Worm (Caenorhabditis elegans) whole organism, young adult: ENCODE results near the gene Y50E8A.22.

Experiments
- D2030.7 ChIP-seq: fragments of 200-800 bp; sonication (Bioruptor generic); IDR thresholded peaks from 2 replicates; pipeline ENCODE4 v1.3.6; 2022; ENCODE audit warnings: missing genetic modification reagents, missing genetic modification characterization, missing compliant biosample characterization
- F22D6.2 ChIP-seq: sonication (generic microtip); optimal IDR thresholded peaks from 2 replicates; lab custom pipeline; 2016; ENCODE audit warnings: mild to moderate bottlenecking, missing genetic modification characterization, missing compliant biosample characterization
- F23B12.7 ChIP-seq: sonication (generic microtip); optimal IDR thresholded peaks from 2 replicates; lab custom pipeline; 2017; ENCODE audit warnings: missing genetic modification characterization, mild to moderate bottlenecking, missing compliant biosample characterization, antibody characterized with exemption, moderate library complexity; ENCODE audit not compliant: insufficient read depth
- F39B2.1 ChIP-seq: fragments of 200-800 bp; sonication (Bioruptor generic); IDR thresholded peaks from 2 replicates; pipeline ENCODE4 v1.3.6; 2022; ENCODE audit warnings: missing genetic modification reagents, missing genetic modification characterization, missing compliant biosample characterization
- F52B5.7 ChIP-seq: sonication (generic microtip); optimal IDR thresholded peaks from 2 replicates; lab custom pipeline; 2016; ENCODE audit warnings: mild to moderate bottlenecking, missing genetic modification characterization, missing compliant biosample characterization
- F57C9.4 ChIP-seq: sonication (generic microtip); optimal IDR thresholded peaks from 2 replicates; lab custom pipeline; 2017; ENCODE audit warnings: mild to moderate bottlenecking, missing genetic modification characterization, missing compliant biosample characterization
- T26A5.8 ChIP-seq: sonication (generic microtip); optimal IDR thresholded peaks from 2 replicates; lab custom pipeline; 2016; ENCODE audit warnings: missing genetic modification characterization, missing compliant biosample characterization
- Y56A3A.18 ChIP-seq: fragments of 200-800 bp; sonication (Bioruptor generic); IDR thresholded peaks from 2 replicates; pipeline ENCODE4 v1.3.6; 2022; ENCODE audit warnings: missing genetic modification reagents, missing genetic modification characterization, missing compliant biosample characterization
- athp-1 ChIP-seq: sonication (generic microtip); optimal IDR thresholded peaks from 2 replicates; lab custom pipeline; 2017; ENCODE audit warnings: mild to moderate bottlenecking, missing genetic modification characterization, missing compliant biosample characterization
- cebp-2 ChIP-seq: fragments of 200-800 bp; sonication (Bioruptor generic); IDR thresholded peaks from 2 replicates; pipeline ENCODE4 v1.3.6; 2022; ENCODE audit warnings: missing genetic modification characterization, missing compliant biosample characterization
- ceh-100 ChIP-seq: fragments of 200-800 bp; sonication (Bioruptor generic); IDR thresholded peaks from 2 replicates; pipeline ENCODE4 v1.3.6; 2022; ENCODE audit warnings: missing genetic modification reagents, missing genetic modification characterization, missing compliant biosample characterization
- ceh-27 ChIP-seq: fragments of 200-800 bp; sonication (Bioruptor generic); optimal IDR thresholded peaks from 2 replicates; lab custom pipeline; 2018; ENCODE audit warnings: mild to moderate bottlenecking, missing genetic modification characterization, moderate library complexity, missing compliant biosample characterization
- ceh-58 ChIP-seq: fragments of 200-800 bp; sonication (Bioruptor generic); IDR thresholded peaks from 2 replicates; pipeline ENCODE4 v1.3.6; 2022; ENCODE audit warnings: missing genetic modification characterization, missing compliant biosample characterization
- chd-7 ChIP-seq: sonication (generic microtip); optimal IDR thresholded peaks from 2 replicates; lab custom pipeline; 2016; ENCODE audit warnings: mild to moderate bottlenecking, missing genetic modification characterization, moderate library complexity, missing compliant biosample characterization
- dox-1 ChIP-seq: fragments of 200-800 bp; sonication (Bioruptor generic); IDR thresholded peaks from 2 replicates; pipeline ENCODE4 v1.3.6; 2022; ENCODE audit warnings: missing genetic modification reagents, missing genetic modification characterization, missing compliant biosample characterization
- egl-18 ChIP-seq: fragments of 200-800 bp; sonication (Bioruptor generic); IDR thresholded peaks from 2 replicates; pipeline ENCODE4 v1.3.6; 2022; ENCODE audit warnings: missing genetic modification reagents, missing genetic modification characterization, missing compliant biosample characterization
- egrh-3 ChIP-seq: fragments of 200-800 bp; sonication (Bioruptor generic); IDR thresholded peaks from 2 replicates; pipeline ENCODE4 v1.3.6; 2022; ENCODE audit warnings: missing genetic modification reagents, missing genetic modification characterization, missing compliant biosample characterization
- fkh-3 ChIP-seq: sonication (generic microtip); optimal IDR thresholded peaks from 2 replicates; lab custom pipeline; 2016; ENCODE audit warnings: mild to moderate bottlenecking, missing genetic modification characterization, missing compliant biosample characterization
- gei-17 ChIP-seq: fragments of 200-800 bp; sonication (Bioruptor generic); optimal IDR thresholded peaks from 2 replicates; lab custom pipeline; 2018; ENCODE audit warnings: mild to moderate bottlenecking, missing genetic modification characterization, missing compliant biosample characterization
- him-1 ChIP-seq: sonication (generic microtip); optimal IDR thresholded peaks from 2 replicates; lab custom pipeline; 2016; ENCODE audit warnings: missing genotype, missing genetic modification reagents, missing genetic modification characterization, missing compliant biosample characterization
- hrde-1 ChIP-seq: sonication (generic microtip); optimal IDR thresholded peaks from 2 replicates; lab custom pipeline; 2016; ENCODE audit warnings: missing genetic modification characterization, mild to moderate bottlenecking, missing compliant biosample characterization, moderate library complexity, missing genotype, missing genetic modification reagents, borderline replicate concordance
- lag-1 ChIP-seq: fragments of 200-800 bp; sonication (Bioruptor generic); IDR thresholded peaks from 2 replicates; pipeline ENCODE4 v1.3.6; 2022; ENCODE audit warnings: missing genetic modification reagents, missing genetic modification characterization, missing compliant biosample characterization
- lin-26 ChIP-seq: fragments of 200-800 bp; sonication (Bioruptor generic); IDR thresholded peaks from 2 replicates; pipeline ENCODE4 v1.3.6; 2022; ENCODE audit warnings: missing genetic modification reagents, missing genetic modification characterization, missing compliant biosample characterization
- lsl-1 ChIP-seq: fragments of 200-800 bp; sonication (Bioruptor generic); optimal IDR thresholded peaks from 2 replicates; lab custom pipeline; 2018; ENCODE audit warnings: mild to moderate bottlenecking, missing genetic modification characterization, moderate library complexity, missing compliant biosample characterization
- madf-10 ChIP-seq: sonication (generic microtip); optimal IDR thresholded peaks from 2 replicates; lab custom pipeline; 2016; ENCODE audit warnings: mild to moderate bottlenecking, missing genetic modification characterization, missing compliant biosample characterization
- mes-4 ChIP-seq: sonication (generic microtip); optimal IDR thresholded peaks from 2 replicates; lab custom pipeline; 2016; ENCODE audit warnings: missing genotype, missing genetic modification characterization, missing compliant biosample characterization
- nhr-120 ChIP-seq: fragments of 200-800 bp; sonication (Bioruptor generic); IDR thresholded peaks from 2 replicates; pipeline ENCODE4 v1.3.6; 2022; ENCODE audit warnings: missing genetic modification characterization, missing compliant biosample characterization
- pbrm-1 ChIP-seq: fragments of 200-800 bp; sonication (Bioruptor generic); IDR thresholded peaks from 2 replicates; pipeline ENCODE4 v1.3.6; 2022; ENCODE audit warnings: missing genetic modification reagents, missing genetic modification characterization, missing compliant biosample characterization
- tlf-1 ChIP-seq: fragments of 200-800 bp; sonication (Bioruptor generic); optimal IDR thresholded peaks from 2 replicates; lab custom pipeline; 2018; ENCODE audit warnings: mild to moderate bottlenecking, missing genetic modification characterization, missing compliant biosample characterization
- unc-62 ChIP-seq: fragments of 150-350 bp; optimal IDR thresholded peaks from 2 replicates; lab custom pipeline; 2014; ENCODE audit warnings: missing biosample characterization, missing genetic modification reagents, missing genetic modification characterization
- xnd-1 ChIP-seq: sonication (generic microtip); optimal IDR thresholded peaks from 2 replicates; lab custom pipeline; 2016; ENCODE audit warnings: missing genotype, missing genetic modification reagents, missing genetic modification characterization, missing compliant biosample characterization
- zfh-2 ChIP-seq: fragments of 200-800 bp; sonication (Bioruptor generic); conservative IDR thresholded peaks from 2 replicates; pipeline ENCODE4 v1.3.6; 2022; ENCODE audit warnings: missing genetic modification reagents, missing genetic modification characterization, missing compliant biosample characterization
- ztf-22 ChIP-seq: fragments of 200-800 bp; sonication (Bioruptor generic); optimal IDR thresholded peaks from 2 replicates; lab custom pipeline; 2018; ENCODE audit warnings: mild to moderate bottlenecking, missing genetic modification characterization, moderate library complexity, missing compliant biosample characterization
- ztf-25 ChIP-seq: fragments of 200-800 bp; sonication (Bioruptor generic); IDR thresholded peaks from 2 replicates; pipeline ENCODE4 v1.3.6; 2022; ENCODE audit warnings: missing genetic modification reagents, missing genetic modification characterization, missing compliant biosample characterization
- ztf-26 ChIP-seq: sonication (generic microtip); optimal IDR thresholded peaks from 2 replicates; lab custom pipeline; 2017; ENCODE audit warnings: missing genetic modification characterization, missing compliant biosample characterization

Y50E8A.22 gene

DNA sequence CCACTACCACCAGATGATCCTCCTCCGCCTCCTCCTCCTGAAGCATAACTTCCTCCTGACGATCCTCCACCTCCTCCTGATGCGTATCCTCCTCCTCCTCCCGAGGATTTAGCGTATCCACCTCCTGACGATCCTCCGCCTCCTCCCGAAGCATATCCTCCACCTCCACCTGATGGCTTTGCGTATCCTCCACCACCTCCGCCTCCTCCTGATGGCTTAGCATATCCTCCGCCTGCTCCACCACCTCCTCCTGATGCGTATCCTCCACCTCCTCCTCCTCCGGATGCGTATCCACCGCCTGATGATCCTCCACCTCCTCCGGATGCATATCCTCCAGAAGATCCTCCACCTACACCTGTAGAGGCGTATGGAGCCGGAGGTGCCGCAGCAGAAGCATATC is 4.1 kb downstream of the Y50E8A.22 start:
- no peak for TF ChIP-seq athp-1 (tag; lab: Kevin White, UChicago)
- TF ChIP-seq nhr-120, result no peak
- TF ChIP-seq F39B2.1 (GFP tag; lab: Robert Waterston, UW), result no peak
- TF ChIP-seq gei-17 (GFP tag; lab: Kevin White, UChicago), result no peak
- TF ChIP-seq egl-18 (GFP tag; lab: Robert Waterston, UW), result no peak
- TF ChIP-seq zfh-2 (GFP tag; lab: Robert Waterston, UW), result peak; percentile 85
- TF ChIP-seq F23B12.7 (tag; lab: Kevin White, UChicago), result no peak
- TF ChIP-seq ztf-25, result no peak
- no peak for TF ChIP-seq F22D6.2 (tag; lab: Kevin White, UChicago)
- no peak for TF ChIP-seq chd-7 (tag; lab: Kevin White, UChicago)
- TF ChIP-seq fkh-3 (tag; lab: Kevin White, UChicago), result no peak
- TF ChIP-seq F52B5.7 (tag; lab: Kevin White, UChicago), result no peak
- no peak for TF ChIP-seq xnd-1 (tag; lab: Kevin White, UChicago)
- no peak for TF ChIP-seq tlf-1 (GFP tag; lab: Kevin White, UChicago)
- TF ChIP-seq egrh-3, result peak; percentile 69
- TF ChIP-seq F57C9.4 (tag; lab: Kevin White, UChicago), result no peak
- TF ChIP-seq lag-1 (GFP tag; lab: Robert Waterston, UW), result no peak
- no peak for TF ChIP-seq ceh-100 (GFP tag; lab: Robert Waterston, UW)
- no peak for TF ChIP-seq madf-10 (tag; lab: Kevin White, UChicago)
- no peak for TF ChIP-seq ztf-26 (tag; lab: Kevin White, UChicago)
- 0 out of 2 replicates have a peak, but pooled peaks have one; percentile 14 for TF ChIP-seq lin-26

DNA sequence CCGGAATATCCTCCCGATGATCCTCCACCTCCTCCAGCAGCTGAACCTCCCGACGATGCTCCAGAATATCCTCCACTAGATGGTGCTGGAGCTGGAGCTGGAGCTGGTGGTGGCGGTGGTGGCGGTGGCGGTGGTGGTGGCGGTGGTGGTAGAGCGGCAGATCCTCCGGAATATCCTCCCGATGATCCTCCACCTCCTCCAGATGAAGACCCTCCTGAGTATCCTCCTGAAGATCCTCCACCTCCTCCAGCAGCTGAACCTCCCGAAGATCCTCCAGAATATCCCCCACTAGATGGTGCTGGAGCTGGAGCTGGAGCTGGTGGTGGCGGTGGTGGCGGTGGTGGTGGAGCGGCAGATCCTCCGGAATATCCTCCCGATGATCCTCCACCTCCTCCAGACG is 5.4 kb downstream of the Y50E8A.22 start:
- peak; percentile 74; the same call in 1 of the 2 replicates for TF ChIP-seq egrh-3

DNA sequence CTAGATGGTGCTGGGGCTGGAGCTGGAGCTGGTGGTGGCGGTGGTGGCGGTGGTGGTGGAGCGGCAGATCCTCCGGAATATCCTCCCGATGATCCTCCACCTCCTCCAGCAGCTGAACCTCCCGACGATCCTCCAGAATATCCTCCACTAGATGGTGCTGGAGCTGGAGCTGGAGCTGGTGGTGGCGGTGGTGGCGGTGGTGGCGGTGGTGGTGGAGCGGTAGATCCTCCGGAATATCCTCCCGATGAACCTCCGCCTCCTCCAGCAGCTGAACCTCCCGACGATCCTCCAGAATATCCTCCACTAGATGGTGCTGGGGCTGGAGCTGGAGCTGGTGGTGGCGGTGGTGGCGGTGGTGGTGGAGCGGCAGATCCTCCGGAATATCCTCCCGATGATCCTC is 6.0 kb downstream of the Y50E8A.22 start:
- TF ChIP-seq egrh-3, result peak; percentile 78; the same call in 1 of the 2 replicates
- TF ChIP-seq, all 124 proteins: peak for 1; not testable (repeated sequence) for 123

DNA sequence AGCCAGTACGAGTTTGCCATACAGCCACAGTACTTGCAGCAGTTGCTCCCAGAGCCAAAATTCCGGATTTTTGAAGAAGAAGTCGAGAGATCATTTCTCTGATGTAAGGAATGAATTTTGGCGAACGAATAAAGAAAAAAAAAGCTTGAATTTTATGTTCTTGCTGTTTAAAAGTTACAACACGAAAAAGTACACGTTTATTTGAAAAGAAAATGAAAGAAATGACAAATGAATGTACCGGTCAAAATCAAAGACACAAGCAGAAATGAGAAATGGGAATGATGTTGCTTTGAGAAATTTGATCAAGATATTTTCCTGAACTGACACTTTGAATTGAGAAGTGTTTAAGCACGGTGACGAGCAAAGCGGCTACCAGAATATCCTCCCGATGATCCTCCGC is 7.7 kb downstream of the Y50E8A.22 start, which contains the start of gene Y50E8A.6:
Gene Y50E8A.6, minus strand, starts transcription at position 101 of the 400 bp plus-strand sequence.
- TF ChIP-seq T26A5.8 (tag; lab: Kevin White, UChicago), result no peak
- no peak for TF ChIP-seq zfh-2 (GFP tag; lab: Robert Waterston, UW)
- TF ChIP-seq dox-1 (GFP tag; lab: Robert Waterston, UW), result no peak
- no peak for TF ChIP-seq ceh-27 (GFP tag; lab: Kevin White, UChicago)
- TF ChIP-seq Y56A3A.18 (GFP tag; lab: Robert Waterston, UW), result no peak
- no peak for TF ChIP-seq mes-4 (tag; lab: Kevin White, UChicago)
- no peak for TF ChIP-seq ztf-22 (GFP tag; lab: Kevin White, UChicago)
- TF ChIP-seq him-1 (tag; lab: Kevin White, UChicago), result no peak
- no peak for TF ChIP-seq lsl-1 (GFP tag; lab: Kevin White, UChicago)
- no peak for TF ChIP-seq pbrm-1 (GFP tag; lab: Robert Waterston, UW)
- TF ChIP-seq hrde-1 (tag; lab: Kevin White, UChicago), result no peak
- no peak for TF ChIP-seq cebp-2 (GFP tag; lab: Robert Waterston, UW)
- TF ChIP-seq D2030.7 (GFP tag; lab: Robert Waterston, UW), result no peak
- TF ChIP-seq madf-10 (tag; lab: Kevin White, UChicago), result no peak
- no peak for TF ChIP-seq ceh-58
- TF ChIP-seq unc-62 (GFP tag; lab: Kevin White, UChicago), result no peak
